Fruit fly (Drosophila melanogaster): ENCODE results near the gene CG33332.

CG33332 gene

dm6 chr3R:14886011-14886534, at the start of gene CG33332, which contains the start of the genes Rrp6 and CG33331:
TSS of gene CG33332 (plus strand) at chr3R:14886456.
TSS of gene Rrp6 (minus strand) at chr3R:14886246.
TSS of gene CG33331 (plus strand) at chr3R:14886456.
- TF ChIP-seq noc (tag; optimal IDR thresholded peaks at IDR 0.05): peak; percentile 74

- TF ChIP-seq noc (tag; optimal IDR thresholded peaks at IDR 0.05): no peak
Observed at dm6 chr3R:14844743-14845142, 41.5 kb upstream of the CG33332 start, which contains the start of gene CG3610. TSS of gene CG3610 (plus strand) at chr3R:14845043.

dm6 chr3R:14846924-14847599, 39.2 kb upstream of the CG33332 start:
- TF ChIP-seq noc (tag; optimal IDR thresholded peaks at IDR 0.05): no peak

dm6 chr3R:14847844-14848243, 38.4 kb upstream of the CG33332 start:
- no peak for TF ChIP-seq noc (tag; optimal IDR thresholded peaks at IDR 0.05)

dm6 chr3R:14852610-14853009, 33.6 kb upstream of the CG33332 start:
- TF ChIP-seq noc (tag; optimal IDR thresholded peaks at IDR 0.05): no peak

- TF ChIP-seq noc (tag; optimal IDR thresholded peaks at IDR 0.05): peak; percentile 48
Observed at dm6 chr3R:14853767-14854191, 32.5 kb upstream of the CG33332 start.

- no peak for TF ChIP-seq noc (tag; optimal IDR thresholded peaks at IDR 0.05)
Observed at dm6 chr3R:14864819-14865218, 21.4 kb upstream of the CG33332 start.

dm6 chr3R:14873345-14873744, 12.9 kb upstream of the CG33332 start:
- no peak for TF ChIP-seq noc (tag; optimal IDR thresholded peaks at IDR 0.05)

dm6 chr3R:14875274-14875964, 10.8 kb upstream of the CG33332 start, which contains the start of gene btsz:
TSS of gene btsz (minus strand) at chr3R:14875488.
- no peak for TF ChIP-seq noc (tag; optimal IDR thresholded peaks at IDR 0.05)

dm6 chr3R:14875965-14876331, 10.3 kb upstream of the CG33332 start:
- no peak for TF ChIP-seq noc (tag; optimal IDR thresholded peaks at IDR 0.05)

dm6 chr3R:14878145-14878544, 8.1 kb upstream of the CG33332 start:
- TF ChIP-seq noc (tag; optimal IDR thresholded peaks at IDR 0.05): no peak

- no peak for TF ChIP-seq noc (tag; optimal IDR thresholded peaks at IDR 0.05)
Observed at dm6 chr3R:14879207-14879863, 6.9 kb upstream of the CG33332 start, which contains the start of gene CG3631. TSS of gene CG3631 (plus strand) at chr3R:14879457.

- TF ChIP-seq noc (tag; optimal IDR thresholded peaks at IDR 0.05): no peak
Observed at dm6 chr3R:14880861-14881260, 5.4 kb upstream of the CG33332 start.

- no peak for TF ChIP-seq noc (tag; optimal IDR thresholded peaks at IDR 0.05)
Observed at dm6 chr3R:14890064-14890709, 3.9 kb downstream of the CG33332 start, which contains the start of the genes CycC and UQCR-C1. TSS of gene CycC (minus strand) at chr3R:14890205. TSS of gene UQCR-C1 (plus strand) at chr3R:14890231.
